Fruit fly (Drosophila melanogaster) whole organism, embryonic: ENCODE results near the gene Sdic4.

Experiments
- Atf-2 ChIP-seq: fragments of 200-800 bp; sonication (Bioruptor generic); optimal IDR thresholded peaks from 2 replicates; lab custom pipeline; 2016; ENCODE audit warnings: missing biosample characterization, missing genetic modification characterization
- BEAF-32 ChIP-seq: fragments of 200-800 bp; sonication (Bioruptor generic); optimal IDR thresholded peaks from 3 replicates; lab custom pipeline; 2017; ENCODE audit warnings: missing biosample characterization, missing genetic modification characterization, mild to moderate bottlenecking, moderate library complexity, missing genetic modification reagents
- Bteb2 ChIP-seq: fragments of 200-800 bp; sonication (Bioruptor generic); optimal IDR thresholded peaks from 2 replicates; lab custom pipeline; 2016; ENCODE audit warnings: missing biosample characterization, missing genetic modification characterization
- CG12744 ChIP-seq: fragments of 200-800 bp; sonication (Bioruptor generic); optimal IDR thresholded peaks from 2 replicates; lab custom pipeline; 2016; ENCODE audit warnings: missing biosample characterization, missing genetic modification characterization
- CG13424 ChIP-seq: fragments of 200-800 bp; sonication (Bioruptor generic); optimal IDR thresholded peaks from 2 replicates; lab custom pipeline; 2019; ENCODE audit warnings: missing biosample characterization, mild to moderate bottlenecking, missing genetic modification characterization, moderate library complexity
- CG13775 ChIP-seq: fragments of 200-800 bp; sonication (Bioruptor generic); optimal IDR thresholded peaks from 3 replicates; lab custom pipeline; 2017; ENCODE audit warnings: missing biosample characterization, mild to moderate bottlenecking, missing genetic modification characterization
- CG14667 ChIP-seq: fragments of 200-800 bp; sonication (Bioruptor generic); IDR thresholded peaks from 2 replicates; pipeline ENCODE4 v1.3.6; 2022; ENCODE audit warnings: missing biosample characterization, missing genetic modification characterization
- CG15514 ChIP-seq: fragments of 200-800 bp; sonication (Bioruptor generic); optimal IDR thresholded peaks from 3 replicates; lab custom pipeline; 2017; ENCODE audit warnings: missing biosample characterization, missing genetic modification characterization, mild to moderate bottlenecking, moderate library complexity, missing genetic modification reagents
- CG15696 ChIP-seq: fragments of 200-800 bp; sonication (Bioruptor generic); optimal IDR thresholded peaks from 2 replicates; lab custom pipeline; 2019; ENCODE audit warnings: missing biosample characterization, mild to moderate bottlenecking, missing genetic modification characterization, moderate library complexity
- CG1603 ChIP-seq: fragments of 200-800 bp; sonication (Bioruptor generic); optimal IDR thresholded peaks from 2 replicates; lab custom pipeline; 2019; ENCODE audit warnings: missing biosample characterization, mild to moderate bottlenecking, missing genetic modification characterization, moderate library complexity
- CG17186 ChIP-seq: fragments of 200-800 bp; sonication (Bioruptor generic); optimal IDR thresholded peaks from 3 replicates; lab custom pipeline; 2017; ENCODE audit warnings: missing biosample characterization, missing genetic modification reagents, missing genetic modification characterization
- CG17361 ChIP-seq: fragments of 200-800 bp; sonication (Bioruptor generic); IDR thresholded peaks from 3 replicates; pipeline ENCODE4 v1.3.6; 2022; ENCODE audit warnings: missing biosample characterization, missing genetic modification characterization
- CG2116 ChIP-seq: fragments of 200-800 bp; sonication (Bioruptor generic); optimal IDR thresholded peaks from 3 replicates; lab custom pipeline; 2018; ENCODE audit warnings: missing biosample characterization, mild to moderate bottlenecking, missing genetic modification characterization
- CG3726 ChIP-seq: fragments of 200-800 bp; sonication (Bioruptor generic); IDR thresholded peaks from 3 replicates; pipeline ENCODE4, ENCODE4 v1.3.6; 2022; ENCODE audit warnings: missing biosample characterization, missing genetic modification characterization
- CG4424 ChIP-seq: fragments of 200-800 bp; sonication (Bioruptor generic); optimal IDR thresholded peaks from 3 replicates; lab custom pipeline; 2016; ENCODE audit warnings: missing biosample characterization, missing genetic modification characterization
- CG7963 ChIP-seq: fragments of 200-800 bp; sonication (Bioruptor generic); IDR thresholded peaks from 3 replicates; pipeline ENCODE4 v1.3.6; 2022; ENCODE audit warnings: missing biosample characterization, missing genetic modification characterization; ENCODE audit not compliant: partially characterized antibody
- CG9215 ChIP-seq: fragments of 200-800 bp; sonication (Bioruptor generic); IDR thresholded peaks from 2 replicates; pipeline ENCODE4 v1.3.6; 2022; ENCODE audit warnings: missing biosample characterization, missing genetic modification characterization
- CG9437 ChIP-seq: fragments of 200-800 bp; sonication (Bioruptor generic); optimal IDR thresholded peaks from 2 replicates; lab custom pipeline; 2018; ENCODE audit warnings: missing biosample characterization, mild to moderate bottlenecking, missing genetic modification characterization
- CG9817 ChIP-seq: fragments of 200-800 bp; sonication (Bioruptor generic); optimal IDR thresholded peaks from 2 replicates; lab custom pipeline; 2018; ENCODE audit warnings: missing biosample characterization, mild to moderate bottlenecking, missing genetic modification characterization, moderate library complexity
- D ChIP-seq, 2 experiments: fragments of 200-800 bp in 1 of 2; fragments of >200 bp in 1 of 2; sonication (Bioruptor generic) in 1 of 2; optimal IDR thresholded peaks; 2 replicates in 1 of 2; 3 replicates in 1 of 2; lab custom pipeline; 2017; ENCODE audit warnings: mild to moderate bottlenecking in 1 of 2, missing biosample characterization in 1 of 2, missing genetic modification characterization in 1 of 2, missing genetic modification reagents in 1 of 2
- Doc3 ChIP-seq: fragments of 200-800 bp; sonication (Bioruptor generic); IDR thresholded peaks from 3 replicates; pipeline ENCODE4 v1.3.6; 2022; ENCODE audit warnings: missing biosample characterization, missing genetic modification characterization; ENCODE audit not compliant: partially characterized antibody
- Hey ChIP-seq: fragments of 200-800 bp; sonication (Bioruptor generic); optimal IDR thresholded peaks from 3 replicates; lab custom pipeline; 2018; ENCODE audit warnings: missing biosample characterization, mild to moderate bottlenecking, missing genetic modification characterization
- Hsf ChIP-seq: fragments of 200-800 bp; sonication (Bioruptor generic); optimal IDR thresholded peaks from 3 replicates; lab custom pipeline; 2016; ENCODE audit warnings: missing biosample characterization, missing genetic modification characterization
- MBD-R2 ChIP-seq: fragments of 200-800 bp; sonication (Bioruptor generic); IDR thresholded peaks from 2 replicates; pipeline ENCODE4 v1.3.6; 2022; ENCODE audit warnings: missing biosample characterization, missing genetic modification characterization
- Mad ChIP-seq: fragments of 200-800 bp; sonication (Bioruptor generic); optimal IDR thresholded peaks from 2 replicates; lab custom pipeline; 2016; ENCODE audit warnings: missing biosample characterization, missing genetic modification characterization
- Max ChIP-seq: fragments of 200-800 bp; sonication (Bioruptor generic); optimal IDR thresholded peaks from 2 replicates; lab custom pipeline; 2016; ENCODE audit warnings: missing biosample characterization, mild to moderate bottlenecking, missing genetic modification characterization
- Myb ChIP-seq: fragments of 200-800 bp; sonication (Bioruptor generic); optimal IDR thresholded peaks from 2 replicates; lab custom pipeline; 2016; ENCODE audit warnings: missing biosample characterization, missing genetic modification characterization
- NFAT ChIP-seq: fragments of 200-800 bp; sonication (Bioruptor generic); IDR thresholded peaks from 2 replicates; pipeline ENCODE4 v1.3.6; 2022; ENCODE audit warnings: missing biosample characterization, missing genetic modification characterization
- Neu2 ChIP-seq: fragments of 200-800 bp; sonication (Bioruptor generic); optimal IDR thresholded peaks from 3 replicates; lab custom pipeline; 2016; ENCODE audit warnings: missing biosample characterization, missing genetic modification characterization, borderline replicate concordance
- Nf-YB ChIP-seq: fragments of 200-800 bp; sonication (Bioruptor generic); optimal IDR thresholded peaks from 3 replicates; lab custom pipeline; 2019; ENCODE audit warnings: missing biosample characterization, mild to moderate bottlenecking, missing genetic modification characterization, moderate library complexity
- Opbp ChIP-seq: fragments of 200-800 bp; sonication (Bioruptor generic); IDR thresholded peaks from 3 replicates; pipeline ENCODE4 v1.3.6; 2022; ENCODE audit warnings: missing biosample characterization, missing genetic modification characterization; ENCODE audit not compliant: partially characterized antibody
- PHDP ChIP-seq: fragments of 200-800 bp; sonication (Bioruptor generic); optimal IDR thresholded peaks from 3 replicates; lab custom pipeline; 2018; ENCODE audit warnings: missing biosample characterization, mild to moderate bottlenecking, missing genetic modification characterization, moderate library complexity
- Ravus ChIP-seq: fragments of 200-800 bp; sonication (Bioruptor generic); IDR thresholded peaks from 2 replicates; pipeline ENCODE4 v1.3.6; 2022; ENCODE audit warnings: missing biosample characterization, missing genetic modification characterization
- Sry-δ ChIP-seq: fragments of 200-800 bp; sonication (Bioruptor generic); optimal IDR thresholded peaks from 2 replicates; lab custom pipeline; 2016; ENCODE audit warnings: missing biosample characterization, missing genetic modification characterization
- aop ChIP-seq: fragments of 200-800 bp; sonication (Bioruptor generic); IDR thresholded peaks from 2 replicates; pipeline ENCODE4 v1.3.6; 2022; ENCODE audit warnings: missing biosample characterization, missing genetic modification characterization
- dysf ChIP-seq: fragments of 200-800 bp; sonication (Bioruptor generic); IDR thresholded peaks from 3 replicates; pipeline ENCODE4 v1.3.6; 2022; ENCODE audit warnings: missing biosample characterization, missing genetic modification characterization
- exex ChIP-seq: fragments of 200-800 bp; sonication (Bioruptor generic); optimal IDR thresholded peaks from 4 replicates; lab custom pipeline; 2018; ENCODE audit warnings: missing biosample characterization, mild to moderate bottlenecking, missing genetic modification characterization, moderate library complexity
- gce ChIP-seq: fragments of 200-800 bp; sonication (Bioruptor generic); IDR thresholded peaks from 3 replicates; pipeline ENCODE4 v1.3.6; 2022; ENCODE audit warnings: missing biosample characterization, missing genetic modification characterization
- jumu ChIP-seq: fragments of 200-800 bp; sonication (Bioruptor generic); optimal IDR thresholded peaks from 3 replicates; lab custom pipeline; 2016; ENCODE audit warnings: missing biosample characterization, missing genetic modification characterization
- lab ChIP-seq: fragments of 200-800 bp; sonication (Bioruptor generic); optimal IDR thresholded peaks from 3 replicates; lab custom pipeline; 2017; ENCODE audit warnings: missing biosample characterization, missing genetic modification characterization, mild to moderate bottlenecking, moderate library complexity, missing genetic modification reagents
- pb ChIP-seq: fragments of 200-800 bp; sonication (Bioruptor generic); optimal IDR thresholded peaks from 3 replicates; lab custom pipeline; 2016; ENCODE audit warnings: missing biosample characterization, missing genetic modification characterization
- phol ChIP-seq: fragments of 200-800 bp; sonication (Bioruptor generic); optimal IDR thresholded peaks from 3 replicates; lab custom pipeline; 2018; ENCODE audit warnings: missing biosample characterization, mild to moderate bottlenecking, missing genetic modification characterization, moderate library complexity
- pros ChIP-seq: fragments of 200-800 bp; sonication (Bioruptor generic); optimal IDR thresholded peaks from 3 replicates; lab custom pipeline; 2019; ENCODE audit warnings: missing biosample characterization, mild to moderate bottlenecking, missing genetic modification characterization, moderate library complexity
- row ChIP-seq: fragments of 200-800 bp; sonication (Bioruptor generic); IDR thresholded peaks from 3 replicates; pipeline ENCODE4 v1.3.6; 2022; ENCODE audit warnings: missing biosample characterization, missing genetic modification characterization
- slou ChIP-seq: fragments of 200-800 bp; sonication (Bioruptor generic); optimal IDR thresholded peaks from 3 replicates; lab custom pipeline; 2016; ENCODE audit warnings: missing biosample characterization, missing genetic modification characterization
- sob ChIP-seq: fragments of 200-800 bp; sonication (Bioruptor generic); IDR thresholded peaks from 2 replicates; pipeline ENCODE4 v1.3.6; 2022; ENCODE audit warnings: missing biosample characterization, missing genetic modification characterization
- ssp ChIP-seq: fragments of 200-800 bp; sonication (Bioruptor generic); IDR thresholded peaks from 2 replicates; pipeline ENCODE4 v1.3.6; 2022; ENCODE audit warnings: missing biosample characterization, missing genetic modification characterization
- vnd ChIP-seq: fragments of 200-800 bp; sonication (Bioruptor generic); IDR thresholded peaks from 3 replicates; pipeline ENCODE4 v1.3.6; 2022; ENCODE audit warnings: missing biosample characterization, missing genetic modification characterization; ENCODE audit not compliant: partially characterized antibody

Sdic4 gene

DNA sequence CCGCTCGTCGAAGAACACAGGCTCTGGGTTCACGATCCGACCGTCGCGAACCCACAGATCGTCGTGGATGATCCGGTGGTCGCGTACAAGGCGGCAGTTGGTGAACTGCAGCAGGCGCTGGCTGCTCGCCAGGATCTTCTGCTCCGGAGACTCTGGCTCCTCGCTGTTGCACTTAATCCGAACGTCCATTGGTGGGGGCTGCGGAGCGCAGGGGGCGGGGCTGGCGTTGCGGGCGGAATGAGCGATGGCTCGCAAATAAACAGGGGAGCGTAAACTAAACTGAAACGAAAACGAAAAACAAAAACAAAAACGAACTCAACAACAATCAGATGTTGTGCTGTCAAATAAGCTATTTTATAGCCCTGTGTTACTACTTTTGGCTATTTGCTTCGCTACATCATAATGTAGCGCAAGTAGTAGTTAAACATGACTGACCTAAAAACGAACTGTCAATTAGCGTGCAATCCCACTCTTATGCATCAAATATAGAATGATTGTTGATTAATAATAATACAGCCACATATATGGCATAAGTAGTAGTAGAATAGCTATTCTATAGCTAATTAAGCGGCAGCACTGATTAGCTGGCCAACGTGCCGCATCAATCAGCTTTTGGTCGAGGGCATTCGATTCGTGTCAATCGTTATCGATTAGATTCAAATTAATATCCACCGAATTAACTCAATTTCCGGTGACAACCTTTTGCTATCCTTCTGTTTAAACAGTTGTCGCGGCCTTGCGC lies 32.2 kb upstream of the Sdic4 start, which contains the start of gene CG17065 (continued):
- TF ChIP-seq BEAF-32 (peak; percentile 46), CG9215 (peak; percentile 26; the same call in 1 of the 2 replicates), CG9817 (tag; lab: Kevin White, UChicago) (peak; percentile 41), CG13424 (tag; lab: Kevin White, UChicago) (peak; percentile 27), MBD-R2 (GFP tag; lab: Robert Waterston, UW) (peak; percentile 73), CG14667 (GFP tag; lab: Robert Waterston, UW) (no peak), Atf-2 (GFP tag; lab: Kevin White, UChicago) (peak; percentile 18), CG15696 (tag; lab: Kevin White, UChicago) (peak; percentile 22), lab (GFP tag; lab: Kevin White, UChicago) (peak; percentile 8), Ravus (GFP tag; lab: Robert Waterston, UW) (no peak), Hey (no peak), CG4424 (GFP tag; lab: Kevin White, UChicago) (peak; percentile 48), gce (GFP tag; lab: Robert Waterston, UW) (no peak), CG9437 (GFP tag; lab: Kevin White, UChicago) (peak; percentile 27), pb (GFP tag; lab: Kevin White, UChicago) (peak; percentile 22), dysf (GFP tag; lab: Robert Waterston, UW) (peak; percentile 57; the same call in 1 of the 3 replicates), CG12744 (GFP tag; lab: Kevin White, UChicago) (peak; percentile 15), vnd (GFP tag; lab: Robert Waterston, UW) (no peak), CG15514 (GFP tag; lab: Kevin White, UChicago) (peak; percentile 46), Opbp (GFP tag; lab: Robert Waterston, UW) (no peak), ssp (GFP tag; lab: Robert Waterston, UW) (no peak), Nf-YB (GFP tag; lab: Kevin White, UChicago) (no peak), phol (tag; lab: Kevin White, UChicago) (peak; percentile 61), CG2116 (peak; percentile 47), jumu (GFP tag; lab: Kevin White, UChicago) (peak; percentile 13), Doc3 (GFP tag; lab: Robert Waterston, UW) (no peak), row (GFP tag; lab: Robert Waterston, UW) (peak; percentile 94), aop (GFP tag; lab: Robert Waterston, UW) (0 out of 2 replicates have a peak, but pooled peaks have one; percentile 21), Mad (GFP tag; lab: Kevin White, UChicago) (peak; percentile 32), sob (GFP tag; lab: Robert Waterston, UW) (peak; percentile 35; the same call in 1 of the 2 replicates), Myb (peak; percentile 85), PHDP (tag; lab: Kevin White, UChicago) (peak; percentile 26), D (optimal IDR thresholded peaks at IDR 0.05; lab: Kevin White, UChicago) (peak; percentile 62), D (GFP tag; optimal IDR thresholded peaks at IDR 0.05; lab: Kevin White, UChicago) (no peak), Hsf (GFP tag; lab: Kevin White, UChicago) (peak; percentile 53), CG3726 (GFP tag; lab: Robert Waterston, UW) (no peak), Max (GFP tag; lab: Kevin White, UChicago) (peak; percentile 46), CG17361 (GFP tag; lab: Robert Waterston, UW) (peak; percentile 67), pros (GFP tag; lab: Kevin White, UChicago) (no peak), exex (tag; lab: Kevin White, UChicago) (peak; percentile 10), slou (GFP tag; lab: Kevin White, UChicago) (peak; percentile 46), CG13775 (peak; percentile 54), CG17186 (GFP tag; lab: Kevin White, UChicago) (peak; percentile 70), NFAT (GFP tag; lab: Robert Waterston, UW) (peak; percentile 34; the same call in 1 of the 2 replicates), Sry-δ (GFP tag; lab: Kevin White, UChicago) (peak; percentile 58), Neu2 (GFP tag; lab: Kevin White, UChicago) (peak; percentile 11), CG1603 (tag; lab: Kevin White, UChicago) (peak; percentile 70), Bteb2 (GFP tag; lab: Kevin White, UChicago) (peak; percentile 25), CG7963 (GFP tag; lab: Robert Waterston, UW) (peak; percentile 41; the same call in 1 of the 3 replicates)
